Worm (Caenorhabditis elegans) whole organism, early embryonic: ENCODE data around the gene nstp-5.
"Not testable (repeated sequence)": the region's sequence is repeated elsewhere in the genome, so short reads cannot be mapped to it uniquely, and the experiment has no call there.

Experiments
- B0310.2 ChIP-seq: sonication (generic microtip); optimal IDR thresholded peaks from 2 replicates; lab custom pipeline; 2016; ENCODE audit warnings: mild to moderate bottlenecking, missing genetic modification characterization, missing compliant biosample characterization
- F13C5.2 ChIP-seq: sonication (generic microtip); optimal IDR thresholded peaks from 2 replicates; lab custom pipeline; 2017; ENCODE audit warnings: mild to moderate bottlenecking, missing genetic modification characterization, inconsistent platforms, missing compliant biosample characterization
- aly-1 ChIP-seq: sonication (generic microtip); optimal IDR thresholded peaks from 2 replicates; lab custom pipeline; 2016; ENCODE audit warnings: missing genetic modification characterization, missing compliant biosample characterization
- ama-1 ChIP-seq: fragments of 150-350 bp; optimal IDR thresholded peaks from 2 replicates; lab custom pipeline; 2014
- ceh-13 ChIP-seq: fragments of 200-800 bp; sonication (Bioruptor generic); optimal IDR thresholded peaks from 2 replicates; lab custom pipeline; 2018; ENCODE audit warnings: mild to moderate bottlenecking, missing genetic modification characterization, missing compliant biosample characterization
- ceh-36 ChIP-seq: sonication (generic microtip); optimal IDR thresholded peaks from 2 replicates; lab custom pipeline; 2016; ENCODE audit warnings: missing genetic modification characterization, inconsistent platforms, missing compliant biosample characterization
- ets-7 ChIP-seq: sonication (generic microtip); optimal IDR thresholded peaks from 2 replicates; lab custom pipeline; 2016; ENCODE audit warnings: missing genotype, missing genetic modification characterization, missing compliant biosample characterization
- flt-1 ChIP-seq: fragments of 200-800 bp; sonication (Bioruptor generic); IDR thresholded peaks from 2 replicates; pipeline ENCODE4 v1.3.6; 2022; ENCODE audit warnings: missing genetic modification characterization, missing compliant biosample characterization
- hmbx-1 ChIP-seq: sonication (generic microtip); optimal IDR thresholded peaks from 2 replicates; lab custom pipeline; 2016; ENCODE audit warnings: mild to moderate bottlenecking, missing genetic modification characterization, missing compliant biosample characterization
- hmg-4 ChIP-seq: fragments of 200-800 bp; sonication (Bioruptor generic); optimal IDR thresholded peaks from 2 replicates; lab custom pipeline; 2018; ENCODE audit warnings: mild to moderate bottlenecking, missing genetic modification characterization, missing compliant biosample characterization
- hnd-1 ChIP-seq: sonication (generic microtip); optimal IDR thresholded peaks from 2 replicates; lab custom pipeline; 2016; ENCODE audit warnings: missing genetic modification characterization, missing compliant biosample characterization
- pes-1 ChIP-seq: fragments of 200-800 bp; sonication (Bioruptor generic); IDR thresholded peaks from 2 replicates; pipeline ENCODE4 v1.3.6; 2022; ENCODE audit warnings: missing genetic modification reagents, missing genetic modification characterization, missing compliant biosample characterization
- scrt-1 ChIP-seq: fragments of 200-800 bp; sonication (Bioruptor generic); IDR thresholded peaks from 2 replicates; pipeline ENCODE4 v1.3.6; 2022; ENCODE audit warnings: missing genetic modification characterization, missing compliant biosample characterization
- sea-1 ChIP-seq: fragments of 200-800 bp; sonication (Bioruptor generic); conservative IDR thresholded peaks from 2 replicates; pipeline ENCODE4 v1.3.6; 2022; ENCODE audit warnings: missing genetic modification characterization, missing compliant biosample characterization
- tbx-11 ChIP-seq: fragments of 200-800 bp; sonication (Bioruptor generic); IDR thresholded peaks from 2 replicates; pipeline ENCODE4 v1.3.6; 2022; ENCODE audit warnings: missing genetic modification characterization, missing compliant biosample characterization
- tbx-37 ChIP-seq: fragments of 200-800 bp; sonication (Bioruptor generic); conservative IDR thresholded peaks from 2 replicates; pipeline ENCODE4 v1.3.6; 2022; ENCODE audit warnings: missing genetic modification reagents, missing genetic modification characterization, missing compliant biosample characterization
- tra-4 ChIP-seq: sonication (generic microtip); optimal IDR thresholded peaks from 2 replicates; lab custom pipeline; 2017; ENCODE audit warnings: missing genetic modification characterization, missing compliant biosample characterization

Gene nstp-5

DNA sequence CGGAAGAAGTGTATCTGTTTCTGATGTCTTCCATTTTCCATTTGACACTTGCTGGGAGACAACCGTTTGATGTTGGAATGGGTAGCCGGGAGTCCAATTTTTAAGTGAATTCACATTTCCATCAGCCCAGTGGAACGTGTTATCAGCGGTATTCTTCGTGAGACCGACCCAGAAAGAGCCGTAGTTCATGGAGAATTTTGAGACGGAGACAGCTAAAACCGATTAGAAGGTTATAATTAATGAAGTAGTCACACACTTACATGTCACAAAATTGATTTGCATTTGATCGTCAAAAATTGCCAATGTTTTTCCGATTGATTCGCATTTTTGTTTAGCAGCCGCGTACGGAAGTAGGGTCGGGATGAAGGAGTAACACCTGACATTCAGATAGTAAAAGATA is 14.0 kb downstream of the nstp-5 start:
- TF ChIP-seq ama-1 (lab: Kevin White, UChicago): no peak
- TF ChIP-seq ceh-36 (tag; lab: Kevin White, UChicago): no peak
- no peak for TF ChIP-seq pes-1
- no peak for TF ChIP-seq aly-1 (tag; lab: Kevin White, UChicago)
- no peak for TF ChIP-seq flt-1 (GFP tag; lab: Robert Waterston, UW)

DNA sequence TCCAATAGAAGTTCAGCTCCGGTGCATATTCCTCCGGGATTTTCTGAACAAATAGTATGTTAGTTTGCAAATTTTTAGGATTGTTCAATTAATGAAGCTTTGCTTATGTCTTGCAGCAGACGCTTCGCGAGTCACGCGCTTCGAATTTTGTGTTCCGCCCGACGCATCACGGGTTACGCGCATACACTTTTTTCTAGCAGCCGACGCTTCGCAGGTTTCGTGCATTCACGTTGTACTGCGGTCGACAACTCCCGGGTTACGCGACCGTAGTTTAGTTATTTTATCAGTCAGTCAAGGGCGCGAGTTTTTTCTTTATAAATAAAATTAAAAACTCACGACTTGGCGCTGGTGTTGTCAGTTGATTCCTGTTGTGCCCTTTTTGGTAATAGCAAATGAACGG is 14.5 kb downstream of the nstp-5 start:
- TF ChIP-seq hnd-1 (tag; lab: Kevin White, UChicago) (no peak), tbx-37 (GFP tag; lab: Robert Waterston, UW) (no peak), tbx-11 (GFP tag; lab: Robert Waterston, UW) (no peak), flt-1 (GFP tag; lab: Robert Waterston, UW) (no peak), aly-1 (tag; lab: Kevin White, UChicago) (no peak), tra-4 (no peak), ceh-36 (tag; lab: Kevin White, UChicago) (no peak), F13C5.2 (tag; lab: Kevin White, UChicago) (no peak), pes-1 (no peak), scrt-1 (no peak), sea-1 (GFP tag; lab: Robert Waterston, UW) (no peak), B0310.2 (tag; lab: Kevin White, UChicago) (no peak), hmbx-1 (tag; lab: Kevin White, UChicago) (no peak), ama-1 (lab: Kevin White, UChicago) (no peak), hmg-4 (no peak), ceh-13 (no peak), ets-7 (no peak)

DNA sequence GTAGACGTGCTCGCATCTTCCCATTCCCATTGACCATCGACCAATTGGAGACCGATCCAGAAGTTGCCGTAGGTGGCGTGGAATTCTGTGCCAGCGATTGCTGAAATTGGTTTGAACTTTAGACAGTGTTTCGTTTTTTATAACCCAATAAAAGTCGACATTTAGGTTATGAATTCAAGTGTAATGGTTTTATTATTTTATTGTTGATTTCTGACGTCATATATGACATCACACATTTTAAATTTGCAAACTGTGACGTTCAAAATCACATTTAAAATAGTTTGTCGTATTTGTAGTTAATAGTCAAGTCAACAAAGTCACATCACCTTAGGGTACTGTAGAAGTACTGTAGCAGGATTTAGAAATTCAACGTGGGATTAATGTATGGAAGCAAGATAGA is 15.0 kb downstream of the nstp-5 start:
- TF ChIP-seq tbx-11 (GFP tag; lab: Robert Waterston, UW): no peak
- no peak for TF ChIP-seq hmbx-1 (tag; lab: Kevin White, UChicago)
- no peak for TF ChIP-seq tbx-37 (GFP tag; lab: Robert Waterston, UW)
- no peak for TF ChIP-seq ama-1 (lab: Kevin White, UChicago)
- TF ChIP-seq flt-1 (GFP tag; lab: Robert Waterston, UW): no peak
- TF ChIP-seq tra-4: no peak
- TF ChIP-seq aly-1 (tag; lab: Kevin White, UChicago): no peak
- TF ChIP-seq hmg-4: no peak
- no peak for TF ChIP-seq ceh-36 (tag; lab: Kevin White, UChicago)
- no peak for TF ChIP-seq B0310.2 (tag; lab: Kevin White, UChicago)
- no peak for TF ChIP-seq ceh-13
- TF ChIP-seq scrt-1: no peak
- no peak for TF ChIP-seq sea-1 (GFP tag; lab: Robert Waterston, UW)

DNA sequence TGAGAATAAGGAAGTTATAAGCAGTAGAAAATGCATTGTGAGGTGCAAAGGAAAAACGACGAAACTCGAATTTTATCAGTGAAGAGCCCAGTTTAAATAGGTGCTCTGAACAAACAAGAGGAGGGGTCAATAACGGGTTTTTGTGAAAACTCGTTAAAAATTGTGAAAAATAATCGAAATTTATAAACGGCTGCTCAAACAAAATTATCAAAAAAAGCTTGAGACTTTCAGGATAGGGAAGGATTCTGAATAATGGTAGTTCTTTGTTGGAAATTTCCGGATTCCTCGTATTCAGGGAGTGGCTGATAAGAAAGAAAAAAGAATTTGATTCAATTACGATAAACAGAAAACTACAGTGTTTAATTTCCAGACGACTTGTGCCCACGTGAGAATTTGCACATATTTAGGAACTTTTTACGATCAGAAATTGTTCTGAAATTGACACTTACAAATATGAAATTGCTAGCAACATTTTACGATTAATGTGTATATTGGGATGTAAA is 16.1 kb downstream of the nstp-5 start, which contains the start of gene clec-187:
Gene clec-187 (minus strand): TSS at position 51 of the 503 bp plus-strand sequence.
- TF ChIP-seq ets-7: no peak
- no peak for TF ChIP-seq ceh-36 (tag; lab: Kevin White, UChicago)
- TF ChIP-seq tbx-37 (GFP tag; lab: Robert Waterston, UW): no peak
- no peak for TF ChIP-seq hmbx-1 (tag; lab: Kevin White, UChicago)
- TF ChIP-seq hmg-4: no peak
- TF ChIP-seq tbx-11 (GFP tag; lab: Robert Waterston, UW): no peak
- no peak for TF ChIP-seq tra-4
- TF ChIP-seq flt-1 (GFP tag; lab: Robert Waterston, UW): no peak
- TF ChIP-seq sea-1 (GFP tag; lab: Robert Waterston, UW): no peak
- no peak for TF ChIP-seq hnd-1 (tag; lab: Kevin White, UChicago)
- no peak for TF ChIP-seq ama-1 (lab: Kevin White, UChicago)
- no peak for TF ChIP-seq scrt-1
- TF ChIP-seq F13C5.2 (tag; lab: Kevin White, UChicago): no peak
- TF ChIP-seq aly-1 (tag; lab: Kevin White, UChicago): no peak
- TF ChIP-seq ceh-13: no peak
- TF ChIP-seq pes-1: no peak
- no peak for TF ChIP-seq B0310.2 (tag; lab: Kevin White, UChicago)

DNA sequence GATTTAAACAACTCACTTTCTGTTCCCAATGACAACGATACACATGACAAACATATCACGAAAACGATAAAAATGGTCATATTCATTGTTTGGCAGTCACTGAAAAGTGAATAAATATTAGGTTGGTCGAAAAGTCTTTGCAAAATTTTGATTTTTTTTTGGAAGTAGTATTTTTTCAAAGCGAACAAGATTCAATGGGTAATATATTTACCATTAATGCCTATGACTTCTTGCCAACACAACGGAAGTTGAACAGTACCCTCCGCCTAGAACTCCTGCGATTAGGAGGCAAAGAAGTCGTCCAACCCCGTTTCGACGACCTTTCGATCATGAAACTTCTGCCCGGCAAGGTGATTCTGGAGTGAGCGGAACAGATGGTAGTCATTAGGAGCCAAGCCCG is 19.9 kb downstream of the nstp-5 start, which contains the start of gene ZK896.1:
Gene ZK896.1 (minus strand): TSS at position 101 of the 400 bp plus-strand sequence.
- TF ChIP-seq ceh-36 (tag; lab: Kevin White, UChicago); tbx-37 (GFP tag; lab: Robert Waterston, UW); ama-1 (lab: Kevin White, UChicago): not testable (repeated sequence)

DNA sequence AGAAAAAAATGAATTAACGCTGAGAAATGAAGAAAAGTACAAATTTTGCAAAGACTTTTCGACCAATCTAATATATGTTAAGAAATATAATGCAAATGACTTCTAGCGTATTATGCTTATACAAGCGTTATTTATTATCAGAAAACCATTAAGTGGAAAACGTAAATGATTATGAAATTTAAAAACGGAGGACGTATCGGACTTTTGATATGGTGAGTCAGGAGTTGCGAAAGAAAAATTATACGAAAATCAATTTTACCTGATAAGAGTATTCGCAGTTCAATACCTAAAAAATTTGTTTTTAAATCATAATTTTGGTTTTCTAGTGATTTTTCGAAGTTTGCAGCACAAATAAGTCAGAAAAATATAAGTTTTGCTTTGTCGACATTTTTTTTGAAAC is 21.2 kb downstream of the nstp-5 start:
- TF ChIP-seq aly-1 (tag; lab: Kevin White, UChicago) (no peak), tra-4 (no peak), ets-7 (no peak), hmg-4 (no peak), hmbx-1 (tag; lab: Kevin White, UChicago) (no peak), tbx-37 (GFP tag; lab: Robert Waterston, UW) (no peak), scrt-1 (no peak), ceh-36 (tag; lab: Kevin White, UChicago) (no peak), flt-1 (GFP tag; lab: Robert Waterston, UW) (no peak), tbx-11 (GFP tag; lab: Robert Waterston, UW) (no peak), hnd-1 (tag; lab: Kevin White, UChicago) (no peak), B0310.2 (tag; lab: Kevin White, UChicago) (no peak), F13C5.2 (tag; lab: Kevin White, UChicago) (no peak), ceh-13 (no peak), ama-1 (lab: Kevin White, UChicago) (no peak), pes-1 (no peak), sea-1 (GFP tag; lab: Robert Waterston, UW) (no peak)

DNA sequence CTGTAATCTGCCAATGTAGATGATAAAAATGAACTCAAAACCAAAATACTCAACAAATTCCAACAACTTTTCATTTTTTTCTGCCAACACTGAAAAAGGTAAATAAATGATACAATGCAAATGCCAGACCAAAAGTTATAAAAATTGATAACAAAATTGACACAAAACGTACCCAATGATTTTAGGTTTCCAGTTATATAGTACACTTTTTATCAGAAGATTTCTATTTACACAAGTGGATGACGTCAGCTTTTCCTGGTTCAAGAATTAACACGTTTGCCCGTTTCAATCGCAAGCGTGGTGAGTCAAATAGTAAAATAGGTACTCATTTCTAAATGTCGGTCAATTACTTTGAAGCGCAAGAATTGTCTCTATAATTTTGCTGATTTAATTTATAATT is 24.2 kb downstream of the nstp-5 start, which contains the start of gene ZK896.5:
Gene ZK896.5 (minus strand): TSS at position 89 of the 400 bp plus-strand sequence.
- TF ChIP-seq ama-1 (lab: Kevin White, UChicago) (no peak), flt-1 (GFP tag; lab: Robert Waterston, UW) (no peak), ets-7 (no peak), hnd-1 (tag; lab: Kevin White, UChicago) (no peak), B0310.2 (tag; lab: Kevin White, UChicago) (no peak), ceh-36 (tag; lab: Kevin White, UChicago) (no peak), hmbx-1 (tag; lab: Kevin White, UChicago) (no peak), sea-1 (GFP tag; lab: Robert Waterston, UW) (no peak), hmg-4 (no peak), tbx-37 (GFP tag; lab: Robert Waterston, UW) (no peak), ceh-13 (no peak), aly-1 (tag; lab: Kevin White, UChicago) (no peak), scrt-1 (no peak), pes-1 (no peak), tra-4 (no peak), F13C5.2 (tag; lab: Kevin White, UChicago) (no peak), tbx-11 (GFP tag; lab: Robert Waterston, UW) (no peak)
